Fruit fly (Drosophila melanogaster) whole organism, wandering third instar larva: Measurements from ENCODE around the gene Mco4.

ENCODE experiments used
- Abd-B ChIP-seq: fragments of >200 bp; optimal IDR thresholded peaks from 2 replicates; lab custom pipeline; 2017; ENCODE audit warnings: missing biosample characterization, missing genetic modification characterization
- CG32264 ChIP-seq: fragments of 200-800 bp; sonication (Bioruptor generic); optimal IDR thresholded peaks from 2 replicates; lab custom pipeline; 2016; ENCODE audit warnings: missing biosample characterization, missing genetic modification characterization
- CG9705 ChIP-seq: fragments of 200-800 bp; sonication (Bioruptor generic); optimal IDR thresholded peaks from 2 replicates; lab custom pipeline; 2018; ENCODE audit warnings: missing biosample characterization, mild to moderate bottlenecking, missing genetic modification characterization
- CrebA ChIP-seq: fragments of 200-800 bp; sonication (Bioruptor generic); optimal IDR thresholded peaks from 2 replicates; lab custom pipeline; 2016; ENCODE audit warnings: missing biosample characterization, mild to moderate bottlenecking, missing genetic modification characterization, borderline replicate concordance
- Dfd ChIP-seq: fragments of >200 bp; optimal IDR thresholded peaks from 2 replicates; lab custom pipeline; 2017; ENCODE audit warnings: missing biosample characterization, missing genetic modification characterization
- Dif ChIP-seq: fragments of 200-275, 200-300 bp; sonication (Bioruptor generic); optimal IDR thresholded peaks from 2 replicates; lab custom pipeline; 2018; ENCODE audit warnings: missing biosample characterization, missing genetic modification characterization; ENCODE audit not compliant: partially characterized antibody
- GATAd ChIP-seq: sonication (Bioruptor generic); optimal IDR thresholded peaks from 2 replicates; lab custom pipeline; 2016; ENCODE audit warnings: missing biosample characterization, missing genetic modification characterization
- HLH106 ChIP-seq: fragments of 200-800 bp; optimal IDR thresholded peaks from 3 replicates; lab custom pipeline; 2019; ENCODE audit warnings: missing biosample characterization, mild to moderate bottlenecking, missing genetic modification characterization, moderate library complexity
- Hnf4 ChIP-seq: fragments of 200-800 bp; sonication (Bioruptor generic); optimal IDR thresholded peaks from 2 replicates; lab custom pipeline; 2016; ENCODE audit warnings: missing biosample characterization, mild to moderate bottlenecking, missing genetic modification characterization
- Hr78 ChIP-seq: fragments of >200 bp; optimal IDR thresholded peaks from 2 replicates; lab custom pipeline; 2017; ENCODE audit warnings: missing biosample characterization, missing genetic modification characterization
- Hr83 ChIP-seq: fragments of 200-300 bp; sonication (Bioruptor generic); optimal IDR thresholded peaks from 2 replicates; lab custom pipeline; 2016; ENCODE audit warnings: missing biosample characterization, mild to moderate bottlenecking, missing genetic modification characterization, moderate library complexity; ENCODE audit not compliant: poor library complexity, severe bottlenecking
- Jra ChIP-seq: sonication (Bioruptor generic); optimal IDR thresholded peaks from 2 replicates; lab custom pipeline; 2016; ENCODE audit warnings: missing biosample characterization, missing genetic modification characterization
- Mio ChIP-seq: sonication (Bioruptor generic); optimal IDR thresholded peaks from 2 replicates; lab custom pipeline; 2016; ENCODE audit warnings: missing biosample characterization, missing genetic modification characterization
- Myc ChIP-seq: fragments of >200 bp; optimal IDR thresholded peaks from 2 replicates; lab custom pipeline; 2017
- N ChIP-seq: fragments of >200 bp; optimal IDR thresholded peaks from 2 replicates; lab custom pipeline; 2018; ENCODE audit warnings: missing biosample characterization, missing external identifiers, missing genetic modification characterization
- OdsH ChIP-seq: fragments of 200-800 bp; sonication (Bioruptor generic); optimal IDR thresholded peaks from 2 replicates; lab custom pipeline; 2016; ENCODE audit warnings: missing biosample characterization, mild to moderate bottlenecking, missing genetic modification characterization
- Rel ChIP-seq, 2 experiments: fragments of 200-800 bp; sonication (Bioruptor generic) in 1 of 2; optimal IDR thresholded peaks; 2 replicates in 1 of 2; 3 replicates in 1 of 2; lab custom pipeline; 2016 to 2019; ENCODE audit warnings: mild to moderate bottlenecking in 2 of 2, missing biosample characterization in 2 of 2, missing genetic modification characterization in 2 of 2, moderate library complexity in 1 of 2
- Sp1 ChIP-seq: fragments of 200-800 bp; sonication (Bioruptor generic); optimal IDR thresholded peaks from 3 replicates; lab custom pipeline; 2019; ENCODE audit warnings: missing biosample characterization, mild to moderate bottlenecking, missing genetic modification characterization, moderate library complexity
- Vsx2 ChIP-seq: fragments of 200-300, 225-300 bp; sonication (Bioruptor generic); optimal IDR thresholded peaks from 2 replicates; lab custom pipeline; 2018; ENCODE audit warnings: missing biosample characterization, missing genetic modification characterization; ENCODE audit not compliant: partially characterized antibody
- br ChIP-seq: fragments of 200-800 bp; sonication (Bioruptor generic); optimal IDR thresholded peaks from 2 replicates; lab custom pipeline; 2016; ENCODE audit warnings: missing biosample characterization, missing genetic modification characterization
- brk ChIP-seq: fragments of 200-800 bp; sonication (Bioruptor generic); optimal IDR thresholded peaks from 2 replicates; lab custom pipeline; 2016; ENCODE audit warnings: missing biosample characterization, mild to moderate bottlenecking, missing genetic modification characterization
- dl ChIP-seq, 2 experiments: fragments of 175-275, 200-275 bp in 1 of 2; fragments of 200-275 bp in 1 of 2; sonication (Bioruptor generic); optimal IDR thresholded peaks; lab custom pipeline; 2018; ENCODE audit warnings: mild to moderate bottlenecking in 2 of 2, missing biosample characterization in 2 of 2, missing genetic modification characterization in 2 of 2, moderate library complexity in 2 of 2; ENCODE audit not compliant: partially characterized antibody in 2 of 2, insufficient read depth in 1 of 2
- dmrt93B ChIP-seq: fragments of 200-800 bp; sonication (Bioruptor generic); optimal IDR thresholded peaks from 2 replicates; lab custom pipeline; 2018; ENCODE audit warnings: missing biosample characterization, mild to moderate bottlenecking, missing genetic modification characterization
- dsf ChIP-seq: sonication (Bioruptor generic); optimal IDR thresholded peaks from 2 replicates; lab custom pipeline; 2016; ENCODE audit warnings: missing biosample characterization, missing genetic modification characterization, borderline replicate concordance
- ey ChIP-seq: fragments of 200-800 bp; sonication (Bioruptor generic); optimal IDR thresholded peaks from 2 replicates; lab custom pipeline; 2016; ENCODE audit warnings: missing biosample characterization, missing genetic modification characterization
- foxo ChIP-seq, 2 experiments: fragments of 200-800 bp; sonication (Bioruptor generic); optimal IDR thresholded peaks; 2 replicates in 1 of 2; 3 replicates in 1 of 2; lab custom pipeline; 2016 to 2017; ENCODE audit warnings: missing biosample characterization in 2 of 2, missing genetic modification characterization in 2 of 2
- fru ChIP-seq: fragments of 200-800 bp; sonication (Bioruptor generic); optimal IDR thresholded peaks from 3 replicates; lab custom pipeline; 2016; ENCODE audit warnings: missing biosample characterization, mild to moderate bottlenecking, missing genetic modification characterization
- h ChIP-seq: fragments of 200-800 bp; sonication (Bioruptor generic); optimal IDR thresholded peaks from 3 replicates; lab custom pipeline; 2016; ENCODE audit warnings: missing biosample characterization, mild to moderate bottlenecking, missing genetic modification characterization
- jim ChIP-seq: fragments of 175-275, 200-325 bp; sonication (Bioruptor generic); optimal IDR thresholded peaks from 2 replicates; lab custom pipeline; 2016; ENCODE audit warnings: missing biosample characterization, mild to moderate bottlenecking, missing genetic modification characterization
- lola ChIP-seq: fragments of >200 bp; optimal IDR thresholded peaks from 2 replicates; lab custom pipeline; 2017; ENCODE audit warnings: missing biosample characterization, missing genetic modification characterization
- pan ChIP-seq: fragments of >200 bp; optimal IDR thresholded peaks from 2 replicates; lab custom pipeline; 2017
- psq ChIP-seq: fragments of 200-800 bp; sonication (Bioruptor generic); optimal IDR thresholded peaks from 3 replicates; lab custom pipeline; 2017; ENCODE audit warnings: missing biosample characterization, mild to moderate bottlenecking, missing genetic modification characterization, moderate library complexity
- rgr ChIP-seq: fragments of 200-800 bp; sonication (Bioruptor generic); optimal IDR thresholded peaks from 3 replicates; lab custom pipeline; 2016; ENCODE audit warnings: missing biosample characterization, mild to moderate bottlenecking, missing genetic modification characterization
- sage ChIP-seq: fragments of 200-800 bp; sonication (Bioruptor generic); optimal IDR thresholded peaks from 2 replicates; lab custom pipeline; 2016; ENCODE audit warnings: missing biosample characterization, mild to moderate bottlenecking, missing genetic modification characterization
- sv ChIP-seq: fragments of 200-800 bp; sonication (Bioruptor generic); optimal IDR thresholded peaks from 3 replicates; lab custom pipeline; 2016; ENCODE audit warnings: missing biosample characterization, missing genetic modification characterization
- tai ChIP-seq: sonication (Bioruptor generic); optimal IDR thresholded peaks from 2 replicates; lab custom pipeline; 2016; ENCODE audit warnings: missing biosample characterization, missing genetic modification characterization
- usp ChIP-seq: fragments of >200 bp; optimal IDR thresholded peaks from 2 replicates; lab custom pipeline; 2017; ENCODE audit warnings: missing biosample characterization, missing genetic modification characterization
- woc ChIP-seq: sonication (Bioruptor generic); optimal IDR thresholded peaks from 2 replicates; lab custom pipeline; 2016; ENCODE audit warnings: missing biosample characterization, mild to moderate bottlenecking, missing genetic modification characterization

Mco4 gene

dm6 chrX:17806973-17807372 is 49.0 kb downstream of the Mco4 start:
- TF ChIP-seq dmrt93B (GFP tag; lab: Kevin White, UChicago) (peak; percentile 32), Sp1 (peak; percentile 68), HLH106 (tag; lab: Kevin White, UChicago) (peak; percentile 61), OdsH (GFP tag; lab: Kevin White, UChicago) (peak; percentile 87), CG9705 (GFP tag; lab: Kevin White, UChicago) (peak; percentile 12), CG32264 (GFP tag; lab: Kevin White, UChicago) (no peak), Dfd (GFP tag; lab: Kevin White, UChicago) (no peak), woc (GFP tag; lab: Kevin White, UChicago) (no peak), Abd-B (GFP tag; lab: Kevin White, UChicago) (no peak), tai (no peak), sv (GFP tag; lab: Kevin White, UChicago) (no peak), usp (GFP tag; lab: Kevin White, UChicago) (no peak), Hr83 (GFP tag; lab: Kevin White, UChicago) (no peak), ey (GFP tag; lab: Kevin White, UChicago) (peak; percentile 19), dl (GFP tag; optimal IDR thresholded peaks at IDR 0.05; lab: Kevin White, UChicago; ENCODE audit: insufficient read depth in 1 of 2, partially characterized antibody in 2 of 2) (no peak), CrebA (GFP tag; lab: Kevin White, UChicago) (no peak), Hr78 (GFP tag; lab: Kevin White, UChicago) (no peak), brk (GFP tag; lab: Kevin White, UChicago) (no peak), lola (GFP tag; lab: Kevin White, UChicago) (no peak), Myc (lab: Kevin White, UChicago) (no peak), jim (GFP tag; lab: Kevin White, UChicago) (no peak), sage (GFP tag; lab: Kevin White, UChicago) (no peak), Hnf4 (no peak), Dif (GFP tag; lab: Kevin White, UChicago) (no peak), Vsx2 (GFP tag; lab: Kevin White, UChicago) (no peak), Rel (GFP tag; optimal IDR thresholded peaks at IDR 0.05; lab: Kevin White, UChicago) (no peak), Rel (tag; optimal IDR thresholded peaks at IDR 0.05; lab: Kevin White, UChicago) (no peak), dsf (GFP tag; lab: Kevin White, UChicago) (no peak), psq (peak; percentile 28), Mio (GFP tag; lab: Kevin White, UChicago) (no peak), fru (GFP tag; lab: Kevin White, UChicago) (peak; percentile 49), pan (no peak), GATAd (GFP tag; lab: Kevin White, UChicago) (no peak), br (no peak), foxo (GFP tag; optimal IDR thresholded peaks at IDR 0.05; lab: Kevin White, UChicago) (peak in 1 of 2 experiments; percentile 66), h (GFP tag; lab: Kevin White, UChicago) (peak; percentile 46), rgr (GFP tag; lab: Kevin White, UChicago) (peak; percentile 37), Jra (GFP tag; lab: Kevin White, UChicago) (no peak), N (GFP tag; lab: Kevin White, UChicago) (no peak)

dm6 chrX:17806335-17806734 is 49.6 kb downstream of the Mco4 start:
- TF ChIP-seq jim (GFP tag; lab: Kevin White, UChicago), result no peak
- peak; percentile 25 for TF ChIP-seq Vsx2 (GFP tag; lab: Kevin White, UChicago)

- TF ChIP-seq Jra (GFP tag; lab: Kevin White, UChicago), result no peak
- TF ChIP-seq Dfd (GFP tag; lab: Kevin White, UChicago), result no peak
- no peak for TF ChIP-seq ey (GFP tag; lab: Kevin White, UChicago)
- TF ChIP-seq Myc (lab: Kevin White, UChicago), result no peak
- TF ChIP-seq pan, result no peak
- no peak for TF ChIP-seq Hnf4
- no peak for TF ChIP-seq Sp1
- TF ChIP-seq Abd-B (GFP tag; lab: Kevin White, UChicago), result no peak
- TF ChIP-seq Rel (GFP tag; optimal IDR thresholded peaks at IDR 0.05; lab: Kevin White, UChicago), result no peak
- TF ChIP-seq Rel (tag; optimal IDR thresholded peaks at IDR 0.05; lab: Kevin White, UChicago), result peak; percentile 79
- TF ChIP-seq Vsx2 (GFP tag; lab: Kevin White, UChicago), result peak; percentile 63
- TF ChIP-seq Mio (GFP tag; lab: Kevin White, UChicago), result no peak
- TF ChIP-seq CG9705 (GFP tag; lab: Kevin White, UChicago), result no peak
- TF ChIP-seq psq, result peak; percentile 6
- TF ChIP-seq HLH106 (tag; lab: Kevin White, UChicago), result no peak
- no peak for TF ChIP-seq GATAd (GFP tag; lab: Kevin White, UChicago)
- TF ChIP-seq, all 38 proteins: peak for 3
These were observed 51.9 kb downstream of the Mco4 start for dm6 chrX:17804048-17804447.
